Fruit fly (Drosophila melanogaster) whole organism, embryonic: ENCODE data around the gene Hs2st.

Experiments used
- Bgb ChIP-seq: fragments of 200-800 bp; sonication (Bioruptor generic); IDR thresholded peaks from 2 replicates; pipeline ENCODE4 v1.3.6; 2022; ENCODE audit warnings: missing biosample characterization, missing genetic modification characterization; ENCODE audit not compliant: partially characterized antibody
- CG13123 ChIP-seq: fragments of 200-800 bp; sonication (Bioruptor generic); optimal IDR thresholded peaks from 2 replicates; lab custom pipeline; 2016; ENCODE audit warnings: missing biosample characterization, missing genetic modification characterization
- CG2202 ChIP-seq: fragments of 200-800 bp; sonication (Bioruptor generic); optimal IDR thresholded peaks from 2 replicates; lab custom pipeline; 2018; ENCODE audit warnings: missing biosample characterization, mild to moderate bottlenecking, missing genetic modification characterization
- CG2712 ChIP-seq: fragments of 200-800 bp; optimal IDR thresholded peaks from 3 replicates; lab custom pipeline; 2019; ENCODE audit warnings: missing biosample characterization, mild to moderate bottlenecking, missing genetic modification characterization, moderate library complexity
- CG33213 ChIP-seq: fragments of 200-800 bp; sonication (Bioruptor generic); optimal IDR thresholded peaks from 3 replicates; lab custom pipeline; 2016; ENCODE audit warnings: missing biosample characterization, missing genetic modification characterization
- CG8290 ChIP-seq, 3 experiments: fragments of 200-800 bp; sonication (Bioruptor generic); optimal IDR thresholded peaks; 2 replicates each; lab custom pipeline; 2016 to 2019; ENCODE audit warnings: missing biosample characterization in 3 of 3, missing genetic modification characterization in 3 of 3, mild to moderate bottlenecking in 2 of 3, moderate library complexity in 1 of 3
- Ptx1 ChIP-seq: fragments of 200-800 bp; sonication (Bioruptor generic); IDR thresholded peaks from 2 replicates; pipeline ENCODE4 v1.3.6; 2022; ENCODE audit warnings: missing biosample characterization, missing genetic modification characterization
- Sox102F ChIP-seq: fragments of 200-800 bp; sonication (Bioruptor generic); optimal IDR thresholded peaks from 2 replicates; lab custom pipeline; 2018; ENCODE audit warnings: missing biosample characterization, mild to moderate bottlenecking, missing genetic modification characterization, moderate library complexity
- bowl ChIP-seq: fragments of 200-800 bp; sonication (Bioruptor generic); IDR thresholded peaks from 2 replicates; pipeline ENCODE4 v1.3.6; 2022; ENCODE audit warnings: missing biosample characterization, missing genetic modification characterization
- croc ChIP-seq: fragments of 200-800 bp; sonication (Bioruptor generic); conservative IDR thresholded peaks from 3 replicates; pipeline ENCODE4 v1.3.6; 2022; ENCODE audit warnings: missing biosample characterization, missing genetic modification characterization
- fu2 ChIP-seq: fragments of 200-800 bp; sonication (Bioruptor generic); optimal IDR thresholded peaks from 2 replicates; lab custom pipeline; 2016; ENCODE audit warnings: missing biosample characterization, missing genetic modification characterization
- sc ChIP-seq, 3 experiments: fragments of >200 bp in 2 of 3; fragments of 200-800 bp in 1 of 3; sonication (Bioruptor generic) in 1 of 3; optimal IDR thresholded peaks; 2 replicates in 2 of 3; 3 replicates in 1 of 3; lab custom pipeline; 2017; ENCODE audit warnings: mild to moderate bottlenecking in 1 of 3, missing biosample characterization in 1 of 3, missing genetic modification characterization in 1 of 3, missing genetic modification reagents in 1 of 3
- sens ChIP-seq: fragments of 200-800 bp; sonication (Bioruptor generic); peaks from one replicate; lab custom pipeline; 2016; ENCODE audit warnings: missing biosample characterization, missing genetic modification characterization
- sima ChIP-seq: fragments of 200-800 bp; sonication (Bioruptor generic); optimal IDR thresholded peaks from 2 replicates; lab custom pipeline; 2016; ENCODE audit warnings: missing biosample characterization, missing genetic modification characterization

DNA sequence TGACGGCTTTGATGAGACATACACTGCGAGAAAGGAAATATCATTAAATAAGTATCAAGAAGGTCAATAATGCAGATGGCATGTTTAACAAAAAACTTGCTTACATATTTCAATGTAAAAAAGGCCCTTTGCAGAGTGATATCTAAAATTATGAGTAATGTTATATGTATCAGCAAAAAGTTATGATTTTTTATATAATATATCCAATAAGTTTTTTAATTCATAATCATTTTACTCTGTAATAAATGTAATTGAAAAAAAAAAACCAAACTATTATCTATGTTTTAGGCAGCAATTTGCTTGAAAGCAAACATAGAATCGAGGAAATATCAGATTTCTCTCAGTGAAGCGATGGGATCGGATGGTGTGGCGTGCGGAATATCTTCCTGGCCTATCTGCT lies 25.2 kb upstream of the Hs2st start:
- TF ChIP-seq Sox102F (GFP tag; lab: Kevin White, UChicago) (no peak), CG2202 (tag; lab: Kevin White, UChicago) (no peak), croc (GFP tag; lab: Robert Waterston, UW) (no peak), sens (GFP tag; lab: Kevin White, UChicago) (no peak), Bgb (no peak), CG2712 (tag; lab: Kevin White, UChicago) (peak; percentile 43), sc (optimal IDR thresholded peaks at IDR 0.05; lab: Kevin White, UChicago) (no peak), sc (GFP tag; optimal IDR thresholded peaks at IDR 0.05; lab: Kevin White, UChicago) (no peak), Ptx1 (GFP tag; lab: Robert Waterston, UW) (no peak), CG13123 (no peak), bowl (GFP tag; lab: Robert Waterston, UW) (no peak), CG33213 (GFP tag; lab: Kevin White, UChicago) (no peak), CG8290 (GFP tag; optimal IDR thresholded peaks at IDR 0.05; lab: Kevin White, UChicago) (no peak), CG8290 (tag; optimal IDR thresholded peaks at IDR 0.05; lab: Kevin White, UChicago) (no peak), fu2 (no peak), sima (GFP tag; lab: Kevin White, UChicago) (no peak)
